Comparison of ENCODE assay signal across 1 fruit fly cellular context in genomic region chr2L:646523-646922, dm6.
TF ChIP-seq lines count a peak whose summit lies in the region.

No protein-coding gene starts in this region.

TF ChIP-seq in whole organism, prepupa, 60 proteins besides CTCF, POLR2A, EP300 and RAD21 (continued from another document):
- TF ChIP-seq acj6 (GFP tag; optimal IDR thresholded peaks at IDR 0.05; lab: Kevin White, UChicago) (peak; percentile 47), Met (GFP tag; optimal IDR thresholded peaks at IDR 0.05; lab: Kevin White, UChicago) (peak; percentile 36), CG10669 (GFP tag; optimal IDR thresholded peaks at IDR 0.05; lab: Kevin White, UChicago) (peak; percentile 66), spab (GFP tag; optimal IDR thresholded peaks at IDR 0.05; lab: Kevin White, UChicago) (peak; percentile 74), CG34406 (GFP tag; optimal IDR thresholded peaks at IDR 0.05; lab: Kevin White, UChicago) (peak; percentile 2), dac (GFP tag; optimal IDR thresholded peaks at IDR 0.05; lab: Kevin White, UChicago) (no peak), CG8119 (GFP tag; IDR thresholded peaks at IDR 0.05; lab: Robert Waterston, UW) (peak; percentile 48; the same call in 1 of the 3 replicates), Gug (GFP tag; IDR thresholded peaks at IDR 0.05; lab: Robert Waterston, UW) (no peak), CG15336 (GFP tag; IDR thresholded peaks at IDR 0.05; lab: Robert Waterston, UW) (no peak), CG8632 (GFP tag; optimal IDR thresholded peaks at IDR 0.05; lab: Kevin White, UChicago) (peak; percentile 12), CG6854 (GFP tag; optimal IDR thresholded peaks at IDR 0.05; lab: Kevin White, UChicago) (no peak), ss (GFP tag; optimal IDR thresholded peaks at IDR 0.05; lab: Kevin White, UChicago) (peak; percentile 61 to 63), CG11902 (GFP tag; optimal IDR thresholded peaks at IDR 0.05; lab: Kevin White, UChicago) (no peak), Sox15 (GFP tag; optimal IDR thresholded peaks at IDR 0.05; lab: Kevin White, UChicago) (no peak), Hr4 (GFP tag; optimal IDR thresholded peaks at IDR 0.05; lab: Kevin White, UChicago) (no peak), pdm3 (GFP tag; optimal IDR thresholded peaks at IDR 0.05; lab: Kevin White, UChicago) (peak; percentile 58), CG4318 (GFP tag; optimal IDR thresholded peaks at IDR 0.05; lab: Kevin White, UChicago) (no peak), Hr39 (GFP tag; optimal IDR thresholded peaks at IDR 0.05; lab: Kevin White, UChicago) (peak; percentile 18), CG6276 (GFP tag; optimal IDR thresholded peaks at IDR 0.05; lab: Kevin White, UChicago) (no peak), CG3032 (tag; optimal IDR thresholded peaks at IDR 0.05; lab: Kevin White, UChicago) (peak; percentile 76), topi (GFP tag; optimal IDR thresholded peaks at IDR 0.05; lab: Kevin White, UChicago) (peak; percentile 40), CG11762 (GFP tag; optimal IDR thresholded peaks at IDR 0.05; lab: Kevin White, UChicago; ENCODE audit: insufficient read depth) (no peak), cyc (GFP tag; optimal IDR thresholded peaks at IDR 0.05; lab: Kevin White, UChicago) (no peak), CG6808 (GFP tag; optimal IDR thresholded peaks at IDR 0.05; lab: Kevin White, UChicago) (peak; percentile 72), Smox (GFP tag; optimal IDR thresholded peaks at IDR 0.05; lab: Kevin White, UChicago) (peak; percentile 4), CG8319 (GFP tag; optimal IDR thresholded peaks at IDR 0.05; lab: Kevin White, UChicago) (no peak), CG7368 (GFP tag; optimal IDR thresholded peaks at IDR 0.05; lab: Kevin White, UChicago) (no peak), CG10631 (GFP tag; optimal IDR thresholded peaks at IDR 0.05; lab: Kevin White, UChicago) (peak; percentile 80)
